Worm (Caenorhabditis elegans): ENCODE results near the gene F56D6.19.

ce11 chrIV:3941658-3942328 is 27.2 kb downstream of the F56D6.19 start, which contains the start of gene clec-174:
- no peak for TF ChIP-seq flt-1 (GFP tag; IDR thresholded peaks at IDR 0.05)
- no peak for TF ChIP-seq ztf-29 (GFP tag; IDR thresholded peaks at IDR 0.05)
- TF ChIP-seq med-1 (GFP tag; optimal IDR thresholded peaks at IDR 0.05; ENCODE audit: insufficient read depth), result no peak
- no peak for TF ChIP-seq ztf-23 (GFP tag; IDR thresholded peaks at IDR 0.05)
- TF ChIP-seq klf-2 (GFP tag; conservative IDR thresholded peaks at IDR 0.05), result no peak
- TF ChIP-seq tab-1 (GFP tag; IDR thresholded peaks at IDR 0.05), result no peak
- TF ChIP-seq cog-1 (tag; optimal IDR thresholded peaks at IDR 0.05), result no peak
- TF ChIP-seq ref-1 (GFP tag; conservative IDR thresholded peaks at IDR 0.05), result no peak

Measured in whole organism, midembryonic.